Fruit fly (Drosophila melanogaster) whole organism, embryonic: ENCODE results near the gene CG9483.

Experiments used
- Adf1 ChIP-seq: fragments of 200-800 bp; sonication (Bioruptor generic); IDR thresholded peaks from 2 replicates; pipeline ENCODE4 v1.3.6; 2022; ENCODE audit warnings: missing biosample characterization, missing genetic modification characterization
- Atf3 ChIP-seq: fragments of 200-800 bp; sonication (Bioruptor generic); optimal IDR thresholded peaks from 3 replicates; lab custom pipeline; 2016; ENCODE audit warnings: missing biosample characterization, missing genetic modification characterization
- B-H1 ChIP-seq: fragments of 200-800 bp; sonication (Bioruptor generic); IDR thresholded peaks from 3 replicates; pipeline ENCODE4 v1.3.6; 2022; ENCODE audit warnings: missing biosample characterization, missing genetic modification characterization
- CG10267 ChIP-seq: fragments of 200-800 bp; sonication (Bioruptor generic); optimal IDR thresholded peaks from 2 replicates; lab custom pipeline; 2018; ENCODE audit warnings: missing biosample characterization, mild to moderate bottlenecking, missing genetic modification characterization, moderate library complexity
- CG10543 ChIP-seq: fragments of 200-800 bp; sonication (Bioruptor generic); optimal IDR thresholded peaks from 3 replicates; lab custom pipeline; 2017; ENCODE audit warnings: missing biosample characterization, mild to moderate bottlenecking, missing genetic modification characterization, moderate library complexity
- CG11398 ChIP-seq: fragments of 200-800 bp; sonication (Bioruptor generic); optimal IDR thresholded peaks from 2 replicates; lab custom pipeline; 2016; ENCODE audit warnings: missing biosample characterization, missing genetic modification characterization
- CG11696 ChIP-seq: fragments of 200-800 bp; sonication (Bioruptor generic); IDR thresholded peaks from 2 replicates; pipeline ENCODE4 v1.3.6; 2022; ENCODE audit warnings: missing biosample characterization, missing genetic modification characterization
- CG13287 ChIP-seq: fragments of 200-800 bp; sonication (Bioruptor generic); IDR thresholded peaks from 2 replicates; pipeline ENCODE4 v1.3.6; 2022; ENCODE audit warnings: missing biosample characterization, missing genetic modification characterization; ENCODE audit not compliant: partially characterized antibody
- CG13424 ChIP-seq: fragments of 200-800 bp; sonication (Bioruptor generic); optimal IDR thresholded peaks from 2 replicates; lab custom pipeline; 2019; ENCODE audit warnings: missing biosample characterization, mild to moderate bottlenecking, missing genetic modification characterization, moderate library complexity
- CG13624 ChIP-seq: fragments of 200-800 bp; sonication (Bioruptor generic); optimal IDR thresholded peaks from 2 replicates; lab custom pipeline; 2016; ENCODE audit warnings: missing biosample characterization, missing genetic modification characterization
- CG17912 ChIP-seq: fragments of 200-800 bp; sonication (Bioruptor generic); optimal IDR thresholded peaks from 2 replicates; lab custom pipeline; 2018; ENCODE audit warnings: missing biosample characterization, mild to moderate bottlenecking, missing genetic modification characterization
- CG2889 ChIP-seq: fragments of 200-800 bp; sonication (Bioruptor generic); IDR thresholded peaks from 3 replicates; pipeline ENCODE4 v1.3.6; 2022; ENCODE audit warnings: missing biosample characterization, missing genetic modification characterization
- CG6272 ChIP-seq: fragments of 200-800 bp; sonication (Bioruptor generic); IDR thresholded peaks from 2 replicates; pipeline ENCODE4 v1.3.6; 2022; ENCODE audit warnings: missing biosample characterization, missing genetic modification characterization
- CG7372 ChIP-seq: fragments of 200-800 bp; sonication (Bioruptor generic); IDR thresholded peaks from 2 replicates; pipeline ENCODE4 v1.3.6; 2022; ENCODE audit warnings: missing biosample characterization, missing genetic modification characterization
- CG8281 ChIP-seq: fragments of 200-800 bp; sonication (Bioruptor generic); optimal IDR thresholded peaks from 2 replicates; lab custom pipeline; 2018; ENCODE audit warnings: missing biosample characterization, mild to moderate bottlenecking, missing genetic modification characterization, moderate library complexity
- CG8359 ChIP-seq: fragments of 200-800 bp; sonication (Bioruptor generic); optimal IDR thresholded peaks from 2 replicates; lab custom pipeline; 2017; ENCODE audit warnings: missing biosample characterization, mild to moderate bottlenecking, missing genetic modification characterization, borderline replicate concordance
- CG8388 ChIP-seq: fragments of 200-800 bp; sonication (Bioruptor generic); optimal IDR thresholded peaks from 2 replicates; lab custom pipeline; 2019; ENCODE audit warnings: missing biosample characterization, mild to moderate bottlenecking, missing genetic modification characterization, moderate library complexity
- CG8924 ChIP-seq: fragments of 200-800 bp; optimal IDR thresholded peaks from 3 replicates; lab custom pipeline; 2019; ENCODE audit warnings: missing biosample characterization, mild to moderate bottlenecking, missing genetic modification characterization, moderate library complexity
- Chrac-16 ChIP-seq: fragments of 200-800 bp; sonication (Bioruptor generic); optimal IDR thresholded peaks from 3 replicates; lab custom pipeline; 2016; ENCODE audit warnings: missing biosample characterization, missing genetic modification characterization
- Dip2 ChIP-seq: fragments of 200-800 bp; sonication (Bioruptor generic); IDR thresholded peaks from 2 replicates; pipeline ENCODE4 v1.3.6; 2022; ENCODE audit warnings: missing biosample characterization, missing genetic modification characterization
- Dip3 ChIP-seq: fragments of 200-800 bp; sonication (Bioruptor generic); optimal IDR thresholded peaks from 3 replicates; lab custom pipeline; 2016; ENCODE audit warnings: missing biosample characterization, missing genetic modification characterization
- Ets65A ChIP-seq: fragments of 200-800 bp; sonication (Bioruptor generic); peaks from one replicate; lab custom pipeline; 2016; ENCODE audit warnings: missing biosample characterization, missing genetic modification characterization
- H2.0 ChIP-seq: fragments of 200-800 bp; sonication (Bioruptor generic); IDR thresholded peaks from 2 replicates; pipeline ENCODE4 v1.3.6; 2022; ENCODE audit warnings: missing biosample characterization, missing genetic modification characterization
- Mes4 ChIP-seq: fragments of 200-800 bp; sonication (Bioruptor generic); optimal IDR thresholded peaks from 2 replicates; lab custom pipeline; 2016; ENCODE audit warnings: missing biosample characterization, missing genetic modification characterization
- Myb ChIP-seq: fragments of 200-800 bp; sonication (Bioruptor generic); optimal IDR thresholded peaks from 2 replicates; lab custom pipeline; 2016; ENCODE audit warnings: missing biosample characterization, missing genetic modification characterization
- NFAT ChIP-seq: fragments of 200-800 bp; sonication (Bioruptor generic); IDR thresholded peaks from 2 replicates; pipeline ENCODE4 v1.3.6; 2022; ENCODE audit warnings: missing biosample characterization, missing genetic modification characterization
- Spps ChIP-seq: fragments of 200-800 bp; sonication (Bioruptor generic); optimal IDR thresholded peaks from 2 replicates; lab custom pipeline; 2018; ENCODE audit warnings: missing biosample characterization, mild to moderate bottlenecking, missing genetic modification characterization
- ab ChIP-seq: fragments of 200-800 bp; sonication (Bioruptor generic); optimal IDR thresholded peaks from 2 replicates; lab custom pipeline; 2016; ENCODE audit warnings: missing biosample characterization, missing genetic modification characterization
- ase ChIP-seq: fragments of 200-800 bp; sonication (Bioruptor generic); IDR thresholded peaks from 3 replicates; pipeline ENCODE4 v1.3.6; 2022; ENCODE audit warnings: missing biosample characterization, missing genetic modification characterization
- ato ChIP-seq: fragments of 200-800 bp; sonication (Bioruptor generic); IDR thresholded peaks from 2 replicates; pipeline ENCODE4 v1.3.6; 2022; ENCODE audit warnings: missing biosample characterization, missing genetic modification characterization; ENCODE audit not compliant: partially characterized antibody
- crol ChIP-seq: fragments of 200-800 bp; sonication (Bioruptor generic); IDR thresholded peaks from 2 replicates; pipeline ENCODE4 v1.3.6; 2022; ENCODE audit warnings: missing biosample characterization, missing genetic modification characterization
- emc ChIP-seq: fragments of 200-800 bp; sonication (Bioruptor generic); optimal IDR thresholded peaks from 2 replicates; lab custom pipeline; 2016; ENCODE audit warnings: missing biosample characterization, missing genetic modification characterization
- eve ChIP-seq, 2 experiments: fragments of >200 bp; optimal IDR thresholded peaks; 2 replicates each; lab custom pipeline; 2017; ENCODE audit warnings: missing biosample characterization in 2 of 2, missing genetic modification characterization in 2 of 2
- exex ChIP-seq: fragments of 200-800 bp; sonication (Bioruptor generic); optimal IDR thresholded peaks from 4 replicates; lab custom pipeline; 2018; ENCODE audit warnings: missing biosample characterization, mild to moderate bottlenecking, missing genetic modification characterization, moderate library complexity
- fd96Cb ChIP-seq: fragments of 200-800 bp; sonication (Bioruptor generic); optimal IDR thresholded peaks from 2 replicates; lab custom pipeline; 2018; ENCODE audit warnings: missing biosample characterization, mild to moderate bottlenecking, missing genetic modification characterization, moderate library complexity
- gsb-n ChIP-seq: fragments of 200-800 bp; sonication (Bioruptor generic); optimal IDR thresholded peaks from 3 replicates; lab custom pipeline; 2018; ENCODE audit warnings: missing biosample characterization, mild to moderate bottlenecking, missing genetic modification characterization
- her ChIP-seq: fragments of 200-800 bp; sonication (Bioruptor generic); optimal IDR thresholded peaks from 2 replicates; lab custom pipeline; 2016; ENCODE audit warnings: missing biosample characterization, missing genetic modification characterization
- ind ChIP-seq: fragments of 200-800 bp; sonication (Bioruptor generic); optimal IDR thresholded peaks from 3 replicates; lab custom pipeline; 2016; ENCODE audit warnings: missing biosample characterization, missing genetic modification characterization
- lab ChIP-seq: fragments of 200-800 bp; sonication (Bioruptor generic); optimal IDR thresholded peaks from 3 replicates; lab custom pipeline; 2017; ENCODE audit warnings: missing biosample characterization, missing genetic modification characterization, mild to moderate bottlenecking, moderate library complexity, missing genetic modification reagents
- pum ChIP-seq: fragments of 200-800 bp; sonication (Bioruptor generic); optimal IDR thresholded peaks from 2 replicates; lab custom pipeline; 2016; ENCODE audit warnings: missing biosample characterization, missing genetic modification characterization
- ro ChIP-seq: fragments of 200-800 bp; sonication (Bioruptor generic); IDR thresholded peaks from 2 replicates; pipeline ENCODE4 v1.3.6; 2022; ENCODE audit warnings: missing biosample characterization, missing genetic modification characterization
- schlank ChIP-seq: fragments of 200-800 bp; sonication (Bioruptor generic); optimal IDR thresholded peaks from 2 replicates; lab custom pipeline; 2018; ENCODE audit warnings: missing biosample characterization, mild to moderate bottlenecking, missing genetic modification characterization
- scrt ChIP-seq: fragments of 200-800 bp; sonication (Bioruptor generic); optimal IDR thresholded peaks from 2 replicates; lab custom pipeline; 2018; ENCODE audit warnings: missing biosample characterization, mild to moderate bottlenecking, missing genetic modification characterization, moderate library complexity
- sd ChIP-seq: fragments of 200-800 bp; sonication (Bioruptor generic); optimal IDR thresholded peaks from 3 replicates; lab custom pipeline; 2018; ENCODE audit warnings: missing biosample characterization, mild to moderate bottlenecking, missing genetic modification characterization, moderate library complexity
- sens ChIP-seq: fragments of 200-800 bp; sonication (Bioruptor generic); peaks from one replicate; lab custom pipeline; 2016; ENCODE audit warnings: missing biosample characterization, missing genetic modification characterization
- sens-2 ChIP-seq: fragments of 200-800 bp; sonication (Bioruptor generic); IDR thresholded peaks from 2 replicates; pipeline ENCODE4 v1.3.6; 2022; ENCODE audit warnings: missing biosample characterization, missing genetic modification characterization
- shn ChIP-seq: fragments of 200-800 bp; sonication (Bioruptor generic); optimal IDR thresholded peaks from 3 replicates; lab custom pipeline; 2016; ENCODE audit warnings: missing biosample characterization, missing genetic modification characterization
- stc ChIP-seq: fragments of 200-800 bp; sonication (Bioruptor generic); IDR thresholded peaks from 2 replicates; pipeline ENCODE4 v1.3.6; 2022; ENCODE audit warnings: missing biosample characterization, missing genetic modification characterization
- tgo ChIP-seq: fragments of 200-800 bp; sonication (Bioruptor generic); IDR thresholded peaks from 3 replicates; pipeline ENCODE4 v1.3.6; 2022; ENCODE audit warnings: missing biosample characterization, missing genetic modification characterization
- trh ChIP-seq: fragments of 200-800 bp; sonication (Bioruptor generic); optimal IDR thresholded peaks from 2 replicates; lab custom pipeline; 2016; ENCODE audit warnings: missing biosample characterization, missing genetic modification characterization
- twi ChIP-seq: fragments of 200-800 bp; optimal IDR thresholded peaks from 2 replicates; lab custom pipeline; 2019; ENCODE audit warnings: missing biosample characterization, mild to moderate bottlenecking, missing genetic modification characterization, moderate library complexity
- wor ChIP-seq: fragments of 200-800 bp; sonication (Bioruptor generic); IDR thresholded peaks from 2 replicates; pipeline ENCODE4 v1.3.6; 2022; ENCODE audit warnings: missing biosample characterization, missing genetic modification characterization

CG9483 gene

DNA sequence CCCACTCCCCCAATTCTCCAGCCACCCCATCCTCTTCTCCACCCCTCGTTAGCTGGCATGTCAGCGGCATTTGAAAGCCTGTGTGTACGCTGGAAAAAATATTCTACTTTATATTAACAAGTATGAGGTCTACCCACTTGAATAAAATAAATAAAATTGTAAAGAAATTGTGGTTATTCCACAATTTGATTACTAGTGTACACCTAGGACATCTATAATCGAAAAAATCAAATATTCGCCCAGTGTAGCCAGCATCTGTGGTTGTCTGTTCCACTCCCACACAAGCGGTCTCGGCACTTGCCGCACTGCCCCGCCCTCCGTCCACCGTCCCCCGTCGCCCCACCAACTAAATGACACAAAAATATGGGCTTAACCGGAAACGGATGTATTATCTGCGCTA, 5.8 kb upstream of the CG9483 start (continued):
- peak; percentile 90 for TF ChIP-seq sens (GFP tag; lab: Kevin White, UChicago)
- no peak for TF ChIP-seq CG17912
- peak; percentile 72 for TF ChIP-seq Spps (tag; lab: Kevin White, UChicago)
- 0 out of 2 replicates have a peak, but pooled peaks have one; percentile 22 for TF ChIP-seq CG11696
- peak; percentile 2 for TF ChIP-seq trh (GFP tag; lab: Kevin White, UChicago)
- peak; percentile 73 for TF ChIP-seq CG10267 (tag; lab: Kevin White, UChicago)
- TF ChIP-seq CG8924 (tag; lab: Kevin White, UChicago), result peak; percentile 65
- TF ChIP-seq sens-2 (GFP tag; lab: Robert Waterston, UW), result peak; percentile 47; the same call in 1 of the 2 replicates
- TF ChIP-seq CG11398 (GFP tag; lab: Kevin White, UChicago), result no peak
- TF ChIP-seq CG13424 (tag; lab: Kevin White, UChicago), result peak; percentile 68
- peak; percentile 73 for TF ChIP-seq crol
- no peak for TF ChIP-seq her (GFP tag; lab: Kevin White, UChicago)
- peak; percentile 48 for TF ChIP-seq H2.0 (GFP tag; lab: Robert Waterston, UW)
- TF ChIP-seq CG7372 (GFP tag; lab: Robert Waterston, UW), result peak; percentile 51; the same call in 1 of the 2 replicates
- no peak for TF ChIP-seq Adf1 (GFP tag; lab: Robert Waterston, UW)
- TF ChIP-seq Ets65A (GFP tag; lab: Kevin White, UChicago), result peak; percentile 93
- peak; percentile 67 for TF ChIP-seq ind (GFP tag; lab: Kevin White, UChicago)
- peak; percentile 59; the same call in 1 of the 2 replicates for TF ChIP-seq wor (GFP tag; lab: Robert Waterston, UW)
- TF ChIP-seq NFAT (GFP tag; lab: Robert Waterston, UW), result 0 out of 2 replicates have a peak, but pooled peaks have one; percentile 39
- peak; percentile 34 for TF ChIP-seq CG8281 (tag; lab: Kevin White, UChicago)
- TF ChIP-seq CG6272 (GFP tag; lab: Robert Waterston, UW), result peak; percentile 68
- TF ChIP-seq Dip2 (GFP tag; lab: Robert Waterston, UW), result no peak
- TF ChIP-seq ab (GFP tag; lab: Kevin White, UChicago), result no peak
- TF ChIP-seq stc (GFP tag; lab: Robert Waterston, UW), result peak; percentile 73; the same call in 1 of the 2 replicates
- TF ChIP-seq CG13287, result no peak
- TF ChIP-seq tgo (GFP tag; lab: Robert Waterston, UW), result peak; percentile 81
- peak; percentile 63 for TF ChIP-seq B-H1 (GFP tag; lab: Robert Waterston, UW)
- TF ChIP-seq CG8388 (GFP tag; lab: Kevin White, UChicago), result peak; percentile 57
- TF ChIP-seq eve (GFP tag; optimal IDR thresholded peaks at IDR 0.05; lab: Kevin White, UChicago), result peak in 1 of 2 experiments; percentile 77
- TF ChIP-seq Mes4, result no peak
- TF ChIP-seq Atf3 (GFP tag; lab: Kevin White, UChicago), result no peak
- no peak for TF ChIP-seq schlank
- peak; percentile 51 for TF ChIP-seq pum
- TF ChIP-seq Myb (GFP tag; lab: Kevin White, UChicago), result no peak
- TF ChIP-seq gsb-n, result peak; percentile 64
- no peak for TF ChIP-seq Dip3 (GFP tag; lab: Kevin White, UChicago)
- TF ChIP-seq CG13624 (GFP tag; lab: Kevin White, UChicago), result peak; percentile 18
- peak; percentile 44 for TF ChIP-seq scrt (GFP tag; lab: Kevin White, UChicago)
- peak; percentile 21; the same call in 1 of the 3 replicates for TF ChIP-seq CG2889 (GFP tag; lab: Robert Waterston, UW)
- TF ChIP-seq exex, result peak; percentile 1
- TF ChIP-seq sd (tag; lab: Kevin White, UChicago), result no peak
- no peak for TF ChIP-seq shn (GFP tag; lab: Kevin White, UChicago)
- peak; percentile 58 for TF ChIP-seq ro
- peak; percentile 45 for TF ChIP-seq twi (tag; lab: Kevin White, UChicago)
- peak; percentile 77 for TF ChIP-seq lab (GFP tag; lab: Kevin White, UChicago)
- no peak for TF ChIP-seq CG10543
- peak; percentile 37 for TF ChIP-seq CG8359
- TF ChIP-seq emc (GFP tag; lab: Kevin White, UChicago), result no peak
- TF ChIP-seq fd96Cb (tag; lab: Kevin White, UChicago), result peak; percentile 78
- no peak for TF ChIP-seq ato (GFP tag; lab: Robert Waterston, UW)
- 0 out of 3 replicates have a peak, but pooled peaks have one; percentile 62 for TF ChIP-seq ase (GFP tag; lab: Robert Waterston, UW)
- TF ChIP-seq Chrac-16, result peak; percentile 45
